Fruit fly (Drosophila melanogaster) whole organism, pupa: ENCODE data around the gene CG6923.

Source experiments
- CG13204 ChIP-seq: fragments of 200-800 bp; sonication (Bioruptor generic); optimal IDR thresholded peaks from 2 replicates; lab custom pipeline; 2018; ENCODE audit warnings: missing biosample characterization, mild to moderate bottlenecking, missing genetic modification characterization, moderate library complexity
- CG14655 ChIP-seq: fragments of 200-800 bp; sonication (Bioruptor generic); optimal IDR thresholded peaks from 3 replicates; lab custom pipeline; 2017; ENCODE audit warnings: mild to moderate bottlenecking, missing biosample characterization, missing genetic modification reagents, missing genetic modification characterization
- CG15710 ChIP-seq: fragments of 200-800 bp; sonication (Bioruptor generic); optimal IDR thresholded peaks from 2 replicates; lab custom pipeline; 2018; ENCODE audit warnings: missing biosample characterization, mild to moderate bottlenecking, missing genetic modification characterization, moderate library complexity
- CG34367 ChIP-seq: fragments of 200-800 bp; sonication (Bioruptor generic); optimal IDR thresholded peaks from 2 replicates; lab custom pipeline; 2018; ENCODE audit warnings: missing biosample characterization, mild to moderate bottlenecking, missing genetic modification characterization
- CG8159 ChIP-seq: fragments of 200-800 bp; sonication (Bioruptor generic); optimal IDR thresholded peaks from 3 replicates; lab custom pipeline; 2018; ENCODE audit warnings: missing biosample characterization, mild to moderate bottlenecking, missing genetic modification characterization, moderate library complexity
- CG8301 ChIP-seq: fragments of 200-800 bp; sonication (Bioruptor generic); optimal IDR thresholded peaks from 2 replicates; lab custom pipeline; 2018; ENCODE audit warnings: missing biosample characterization, mild to moderate bottlenecking, missing genetic modification characterization
- D1 ChIP-seq: fragments of 200-800 bp; sonication (Bioruptor generic); optimal IDR thresholded peaks from 2 replicates; lab custom pipeline; 2018; ENCODE audit warnings: missing biosample characterization, mild to moderate bottlenecking, missing genetic modification characterization, moderate library complexity
- EcR ChIP-seq: fragments of 200-800 bp; sonication (Bioruptor generic); optimal IDR thresholded peaks from 3 replicates; lab custom pipeline; 2019; ENCODE audit warnings: missing biosample characterization, missing genetic modification characterization, mild to moderate bottlenecking, moderate library complexity, missing genetic modification reagents
- Ets98B ChIP-seq: fragments of 200-800 bp; sonication (Bioruptor generic); IDR thresholded peaks from 2 replicates; pipeline ENCODE4 v1.3.6; 2022; ENCODE audit warnings: missing biosample characterization, missing genetic modification characterization
- Pif1B ChIP-seq: fragments of 200-800 bp; sonication (Bioruptor generic); optimal IDR thresholded peaks from 3 replicates; lab custom pipeline; 2016; ENCODE audit warnings: missing biosample characterization, missing genetic modification characterization
- fd96Ca ChIP-seq: fragments of 200-800 bp; sonication (Bioruptor generic); IDR thresholded peaks from 3 replicates; pipeline ENCODE4 v1.3.6; 2022; ENCODE audit warnings: missing biosample characterization, missing genetic modification characterization
- rn ChIP-seq: fragments of 200-800 bp; sonication (Bioruptor generic); IDR thresholded peaks from 2 replicates; pipeline ENCODE4 v1.3.6; 2022; ENCODE audit warnings: missing biosample characterization, missing genetic modification characterization

DNA sequence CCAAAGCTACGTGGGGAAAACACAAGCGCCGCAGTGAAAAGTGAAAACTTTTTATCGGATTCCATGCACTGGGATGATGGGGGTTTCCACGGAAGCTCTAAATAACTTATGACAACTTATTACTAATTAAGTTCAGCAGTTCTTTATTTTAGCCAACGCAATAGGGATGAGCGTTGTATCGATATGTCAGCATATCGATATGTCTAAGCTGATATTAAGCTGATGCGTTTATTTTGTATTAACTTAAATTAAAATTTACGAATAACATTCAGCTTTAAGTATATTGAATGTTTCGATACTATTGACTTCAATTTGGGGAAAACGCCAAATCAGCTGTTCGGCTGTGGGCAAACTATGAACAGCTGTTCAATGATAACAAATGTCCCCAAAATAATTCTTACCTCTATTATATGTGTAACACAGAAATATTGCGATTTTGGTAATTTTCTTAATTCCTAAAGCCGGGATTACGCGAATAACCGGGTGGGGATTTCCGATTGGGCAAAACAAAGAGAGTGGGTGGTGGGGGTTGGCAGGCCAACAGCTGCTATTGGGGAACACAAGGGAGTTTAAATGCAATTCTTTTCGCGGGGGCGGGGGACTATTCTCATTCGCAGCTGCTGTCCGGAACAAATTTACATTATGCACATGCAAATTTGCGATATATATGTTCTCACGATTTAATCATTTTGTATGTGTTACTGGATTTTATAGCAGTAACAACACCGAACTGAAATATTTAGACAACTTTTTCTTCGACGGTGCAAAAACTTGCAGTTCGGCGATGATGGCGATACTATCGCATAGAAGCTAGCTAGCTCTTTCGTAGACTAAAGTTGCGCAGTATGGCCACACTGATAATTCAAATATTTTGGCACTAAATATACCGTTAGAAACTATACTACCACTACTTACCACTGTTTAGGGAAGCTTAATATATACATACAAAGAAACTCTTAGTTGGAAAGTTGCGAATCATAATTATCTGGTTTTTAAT is at the start of gene CG6923:
- TF ChIP-seq Pif1B (no peak), CG8159 (tag; lab: Kevin White, UChicago) (no peak), rn (no peak), CG14655 (GFP tag; lab: Kevin White, UChicago) (no peak), EcR (GFP tag; lab: Kevin White, UChicago) (no peak), fd96Ca (GFP tag; lab: Robert Waterston, UW) (no peak), D1 (tag; lab: Kevin White, UChicago) (no peak), CG8301 (tag; lab: Kevin White, UChicago) (no peak), CG13204 (no peak), CG34367 (tag; lab: Kevin White, UChicago) (no peak), Ets98B (GFP tag; lab: Robert Waterston, UW) (no peak), CG15710 (tag; lab: Kevin White, UChicago) (no peak)
